Worm (Caenorhabditis elegans): ENCODE data around the gene Y116F11A.3.

The Y116F11A.3 gene

DNA sequence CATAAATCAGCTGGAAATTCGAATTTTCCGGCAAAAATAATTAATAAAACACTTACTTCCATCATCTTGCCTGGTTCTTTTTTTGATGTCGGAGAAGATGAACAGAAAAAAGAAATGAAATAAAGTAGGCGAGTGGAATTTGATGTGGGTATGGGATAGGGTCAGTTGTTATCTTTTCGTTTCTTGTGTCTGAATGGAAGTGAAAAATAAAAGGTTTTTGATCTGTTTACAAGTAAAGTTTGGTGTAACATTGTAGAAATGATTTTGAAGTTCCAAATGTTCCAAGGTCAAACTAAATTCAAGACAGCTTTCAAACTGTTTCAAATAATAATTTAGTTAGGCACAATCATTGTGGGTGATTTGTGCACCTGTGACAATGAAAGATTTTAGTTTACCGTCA, 8.6 kb downstream of the Y116F11A.3 start, which contains the start of gene W04E12.7:
TSS of gene W04E12.7 (minus strand) at position 101 of the 400 bp plus-strand sequence.
- TF ChIP-seq lin-11 (tag; optimal IDR thresholded peaks at IDR 0.05): no peak
- no peak for TF ChIP-seq rnt-1 (tag; optimal IDR thresholded peaks at IDR 0.05)
- TF ChIP-seq fax-1 (tag; optimal IDR thresholded peaks at IDR 0.05): no peak
- no peak for TF ChIP-seq hlh-13 (GFP tag; optimal IDR thresholded peaks at IDR 0.05)
- no peak for TF ChIP-seq pat-9 (tag; optimal IDR thresholded peaks at IDR 0.05)
- TF ChIP-seq sox-4 (tag; optimal IDR thresholded peaks at IDR 0.05): no peak
- TF ChIP-seq ceh-19 (GFP tag; optimal IDR thresholded peaks at IDR 0.05): no peak
- no peak for TF ChIP-seq pros-1 (tag; optimal IDR thresholded peaks at IDR 0.05)
- TF ChIP-seq ceh-24 (tag; optimal IDR thresholded peaks at IDR 0.05): no peak
- no peak for TF ChIP-seq zip-5 (tag; optimal IDR thresholded peaks at IDR 0.05)

DNA sequence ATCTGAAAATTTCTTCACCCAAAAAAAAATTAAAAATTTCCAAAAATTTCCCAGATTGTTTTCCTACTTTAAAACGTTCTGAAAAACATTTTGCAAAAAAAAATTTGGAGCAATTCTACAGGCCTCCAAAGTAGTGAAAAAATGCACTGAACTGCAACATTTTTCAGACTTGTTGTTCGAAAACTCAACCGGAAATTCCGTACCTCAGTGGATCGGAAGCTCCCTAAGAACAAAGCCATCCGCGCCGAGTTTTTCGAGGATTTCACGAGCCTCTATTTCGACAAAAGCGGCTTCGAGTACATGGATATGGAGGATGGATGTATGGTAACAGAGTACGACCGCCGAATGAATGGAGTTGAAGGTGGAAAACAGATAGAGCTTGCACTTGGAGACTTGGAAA, 9.3 kb downstream of the Y116F11A.3 start, which contains the start of gene fbxa-131:
TSS of gene fbxa-131 (plus strand) at position 301 of the 400 bp plus-strand sequence.
- TF ChIP-seq pqm-1 (tag; optimal IDR thresholded peaks at IDR 0.05): no peak
- TF ChIP-seq pha-4 (tag; optimal IDR thresholded peaks at IDR 0.05): no peak
- no peak for TF ChIP-seq ahr-1 (tag; optimal IDR thresholded peaks at IDR 0.05)
- TF ChIP-seq zip-5 (tag; optimal IDR thresholded peaks at IDR 0.05): no peak
- no peak for TF ChIP-seq ceh-34 (tag; optimal IDR thresholded peaks at IDR 0.05)
- TF ChIP-seq K02D7.2 (tag; optimal IDR thresholded peaks at IDR 0.05): no peak
- no peak for TF ChIP-seq unc-42 (tag; optimal IDR thresholded peaks at IDR 0.05)
- TF ChIP-seq K09A11.1 (tag; optimal IDR thresholded peaks at IDR 0.05; ENCODE audit: insufficient read depth): no peak
- no peak for TF ChIP-seq unc-55 (GFP tag; optimal IDR thresholded peaks at IDR 0.05)
- no peak for TF ChIP-seq C38D4.7 (GFP tag; optimal IDR thresholded peaks at IDR 0.05)
- TF ChIP-seq hlh-30 (tag; optimal IDR thresholded peaks at IDR 0.05; ENCODE audit: insufficient read depth): no peak
- TF ChIP-seq lim-6 (tag; optimal IDR thresholded peaks at IDR 0.05): no peak
- TF ChIP-seq pha-2 (tag; optimal IDR thresholded peaks at IDR 0.05): no peak

DNA sequence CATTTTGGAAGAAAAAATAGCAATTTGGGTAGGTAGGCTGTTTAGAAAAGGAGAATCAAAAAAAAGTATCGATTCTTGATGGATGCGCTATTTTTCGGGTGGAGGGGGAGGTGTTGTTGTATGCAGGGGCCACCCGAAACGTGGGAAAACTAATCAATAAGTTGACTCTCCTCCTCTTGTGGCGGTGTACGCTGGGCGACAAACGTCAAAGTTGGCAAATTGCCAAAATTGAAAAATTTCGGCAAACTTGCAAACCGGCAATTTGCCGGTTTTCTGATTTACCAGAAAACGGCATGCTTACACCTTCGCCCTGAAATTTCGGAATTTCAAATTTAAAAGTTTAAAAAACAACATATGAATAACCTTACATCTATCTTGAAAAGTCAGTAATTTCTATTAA, 12.2 kb downstream of the Y116F11A.3 start, which contains the start of gene W04E12.2:
TSS of gene W04E12.2 (minus strand) at position 101 of the 400 bp plus-strand sequence.
- no peak for TF ChIP-seq dmd-4 (tag; optimal IDR thresholded peaks at IDR 0.05; ENCODE audit: borderline replicate concordance)
- no peak for TF ChIP-seq pha-2 (tag; optimal IDR thresholded peaks at IDR 0.05)
- TF ChIP-seq nfya-1 (tag; optimal IDR thresholded peaks at IDR 0.05): no peak
- no peak for TF ChIP-seq pag-3 (tag; optimal IDR thresholded peaks at IDR 0.05; ENCODE audit: borderline replicate concordance)
- TF ChIP-seq fkh-10 (GFP tag; optimal IDR thresholded peaks at IDR 0.05): no peak
- no peak for TF ChIP-seq tbx-2 (tag; optimal IDR thresholded peaks at IDR 0.05)
- no peak for TF ChIP-seq gmeb-2 (tag; optimal IDR thresholded peaks at IDR 0.05)
- TF ChIP-seq mec-3 (tag; optimal IDR thresholded peaks at IDR 0.05; ENCODE audit: borderline replicate concordance): no peak
- TF ChIP-seq unc-3 (GFP tag; conservative IDR thresholded peaks at IDR 0.05): no peak
- TF ChIP-seq unc-3 (tag; optimal IDR thresholded peaks at IDR 0.05): no peak
- TF ChIP-seq ahr-1 (tag; optimal IDR thresholded peaks at IDR 0.05): no peak
- TF ChIP-seq sdc-2 (tag; optimal IDR thresholded peaks at IDR 0.05): no peak

DNA sequence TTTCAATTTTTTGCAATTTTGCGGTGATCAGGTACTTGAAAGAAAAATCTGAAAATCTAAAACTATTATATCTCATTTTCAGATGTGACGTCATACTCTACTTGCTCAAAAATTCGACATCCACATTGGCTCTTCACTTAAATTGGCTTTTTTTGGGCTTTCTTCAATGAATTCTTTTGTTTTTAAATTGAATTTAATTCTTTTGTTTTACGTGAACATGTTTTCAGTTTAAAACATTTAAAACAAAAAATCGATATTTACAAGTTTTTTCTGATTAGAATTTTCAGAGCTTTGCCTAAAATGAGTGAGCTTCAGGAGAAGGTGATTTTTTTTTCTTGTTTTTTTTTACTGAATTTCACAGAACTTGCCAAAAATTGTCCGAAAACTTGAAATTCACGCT, 12.8 kb downstream of the Y116F11A.3 start, which contains the start of gene W04E12.3:
TSS of gene W04E12.3 (plus strand) at position 301 of the 400 bp plus-strand sequence.
- TF ChIP-seq fkh-10 (GFP tag; optimal IDR thresholded peaks at IDR 0.05) (no peak), ceh-22 (tag; optimal IDR thresholded peaks at IDR 0.05) (no peak), K02D7.2 (tag; optimal IDR thresholded peaks at IDR 0.05) (no peak), ceh-45 (GFP tag; IDR thresholded peaks at IDR 0.05) (no peak), che-1 (tag; optimal IDR thresholded peaks at IDR 0.05) (no peak), lim-6 (tag; optimal IDR thresholded peaks at IDR 0.05) (no peak), ets-4 (tag; optimal IDR thresholded peaks at IDR 0.05) (no peak), pqm-1 (tag; optimal IDR thresholded peaks at IDR 0.05) (no peak), mec-3 (tag; optimal IDR thresholded peaks at IDR 0.05; ENCODE audit: borderline replicate concordance) (no peak), pha-4 (tag; optimal IDR thresholded peaks at IDR 0.05) (no peak), ztf-16 (tag; optimal IDR thresholded peaks at IDR 0.05) (no peak), pha-2 (tag; optimal IDR thresholded peaks at IDR 0.05) (no peak), ceh-24 (tag; optimal IDR thresholded peaks at IDR 0.05) (no peak), lin-11 (tag; optimal IDR thresholded peaks at IDR 0.05) (no peak), ceh-6 (GFP tag; optimal IDR thresholded peaks at IDR 0.05) (no peak), T23F11.4 (GFP tag; optimal IDR thresholded peaks at IDR 0.05) (no peak), tbx-2 (tag; optimal IDR thresholded peaks at IDR 0.05) (no peak), rnt-1 (tag; optimal IDR thresholded peaks at IDR 0.05) (no peak), unc-42 (tag; optimal IDR thresholded peaks at IDR 0.05) (no peak)

All from whole organism, late embryonic.